Fruit fly (Drosophila melanogaster): ENCODE data around the gene CG8010.

Gene CG8010

dm6 chrX:19289318-19289970, 20.7 kb upstream of the CG8010 start (continued):
- TF ChIP-seq PHDP (tag; optimal IDR thresholded peaks at IDR 0.05) (peak; percentile 86), lbe (GFP tag; optimal IDR thresholded peaks at IDR 0.05) (peak; percentile 96), CG11723 (GFP tag; optimal IDR thresholded peaks at IDR 0.05) (peak; percentile 84), CG17385 (GFP tag; optimal IDR thresholded peaks at IDR 0.05) (peak; percentile 87), caup (GFP tag; optimal IDR thresholded peaks at IDR 0.05; ENCODE audit: severe bottlenecking) (peak; percentile 70), D19A (tag; optimal IDR thresholded peaks at IDR 0.05) (peak; percentile 78), Pdp1 (GFP tag; optimal IDR thresholded peaks at IDR 0.05) (peak; percentile 83 to 88), emc (GFP tag; optimal IDR thresholded peaks at IDR 0.05) (peak; percentile 15), onecut (GFP tag; IDR thresholded peaks at IDR 0.05) (peak; percentile 90), Max (GFP tag; optimal IDR thresholded peaks at IDR 0.05) (peak; percentile 77), CG17829 (tag; optimal IDR thresholded peaks at IDR 0.05) (peak; percentile 84), Neu2 (GFP tag; optimal IDR thresholded peaks at IDR 0.05; ENCODE audit: borderline replicate concordance) (no peak), stwl (tag; optimal IDR thresholded peaks at IDR 0.05) (no peak), Tbp (GFP tag; optimal IDR thresholded peaks at IDR 0.05) (no peak), zfh2 (GFP tag; optimal IDR thresholded peaks at IDR 0.05) (peak; percentile 61), ac (GFP tag; optimal IDR thresholded peaks at IDR 0.05) (peak; percentile 25), ranshi (GFP tag; IDR thresholded peaks at IDR 0.05) (peak; percentile 84), CG16813 (GFP tag; IDR thresholded peaks at IDR 0.05; ENCODE audit: partially characterized antibody) (no peak), ssp (GFP tag; IDR thresholded peaks at IDR 0.05) (peak; percentile 83), sens-2 (GFP tag; IDR thresholded peaks at IDR 0.05) (peak; percentile 89), nom (GFP tag; optimal IDR thresholded peaks at IDR 0.05) (peak; percentile 94), CG10321 (GFP tag; IDR thresholded peaks at IDR 0.05) (no peak), CG11456 (GFP tag; IDR thresholded peaks at IDR 0.05) (peak; percentile 92), fd102C (GFP tag; optimal IDR thresholded peaks at IDR 0.05) (peak; percentile 17), Xbp1 (GFP tag; optimal IDR thresholded peaks at IDR 0.05) (peak; percentile 93), Sry-β (GFP tag; optimal IDR thresholded peaks at IDR 0.05) (peak; percentile 20), CTCF (GFP tag; optimal IDR thresholded peaks at IDR 0.05) (peak; percentile 57), CG6689 (GFP tag; IDR thresholded peaks at IDR 0.05) (peak; percentile 89), CG13894 (tag; optimal IDR thresholded peaks at IDR 0.05) (peak; percentile 31), Drgx (GFP tag; IDR thresholded peaks at IDR 0.05) (peak; percentile 97), CG4820 (GFP tag; optimal IDR thresholded peaks at IDR 0.05) (peak; percentile 88), sna (GFP tag; IDR thresholded peaks at IDR 0.05; ENCODE audit: partially characterized antibody) (no peak), Eip74EF (GFP tag; optimal IDR thresholded peaks at IDR 0.05) (peak in 1 of 2 experiments; percentile 86), org-1 (GFP tag; optimal IDR thresholded peaks at IDR 0.05) (peak; percentile 81), trh (GFP tag; optimal IDR thresholded peaks at IDR 0.05) (peak; percentile 71), Dip2 (GFP tag; IDR thresholded peaks at IDR 0.05) (no peak), CG2678 (tag; optimal IDR thresholded peaks at IDR 0.05) (peak; percentile 91), D19B (GFP tag; optimal IDR thresholded peaks at IDR 0.05) (peak; percentile 43), vnd (GFP tag; IDR thresholded peaks at IDR 0.05; ENCODE audit: partially characterized antibody) (no peak), gsb (GFP tag; IDR thresholded peaks at IDR 0.05) (peak; percentile 74), CG31224 (GFP tag; IDR thresholded peaks at IDR 0.05) (peak; percentile 56), oc (tag; optimal IDR thresholded peaks at IDR 0.05) (peak; percentile 95), Optix (GFP tag; IDR thresholded peaks at IDR 0.05) (peak; percentile 94), vvl (GFP tag; IDR thresholded peaks at IDR 0.05) (peak; percentile 98), Doc2 (GFP tag; IDR thresholded peaks at IDR 0.05) (peak; percentile 65; the same call in 1 of the 2 replicates), cwo (GFP tag; optimal IDR thresholded peaks at IDR 0.05) (peak; percentile 70), CG6654 (GFP tag; optimal IDR thresholded peaks at IDR 0.05) (peak; percentile 66), mirr (GFP tag; optimal IDR thresholded peaks at IDR 0.05) (peak; percentile 55), jigr1 (GFP tag; IDR thresholded peaks at IDR 0.05) (peak; percentile 66; the same call in 1 of the 3 replicates)
